Fruit fly (Drosophila melanogaster) whole organism, wandering third instar larva: Measurements from ENCODE around the gene CG13737.

Experiments
- Abd-B ChIP-seq: fragments of >200 bp; optimal IDR thresholded peaks from 2 replicates; lab custom pipeline; 2017; ENCODE audit warnings: missing biosample characterization, missing genetic modification characterization
- CrebA ChIP-seq: fragments of 200-800 bp; sonication (Bioruptor generic); optimal IDR thresholded peaks from 2 replicates; lab custom pipeline; 2016; ENCODE audit warnings: missing biosample characterization, mild to moderate bottlenecking, missing genetic modification characterization, borderline replicate concordance
- Dfd ChIP-seq: fragments of >200 bp; optimal IDR thresholded peaks from 2 replicates; lab custom pipeline; 2017; ENCODE audit warnings: missing biosample characterization, missing genetic modification characterization
- GATAd ChIP-seq: sonication (Bioruptor generic); optimal IDR thresholded peaks from 2 replicates; lab custom pipeline; 2016; ENCODE audit warnings: missing biosample characterization, missing genetic modification characterization
- Hr78 ChIP-seq: fragments of >200 bp; optimal IDR thresholded peaks from 2 replicates; lab custom pipeline; 2017; ENCODE audit warnings: missing biosample characterization, missing genetic modification characterization
- Hr83 ChIP-seq: fragments of 200-300 bp; sonication (Bioruptor generic); optimal IDR thresholded peaks from 2 replicates; lab custom pipeline; 2016; ENCODE audit warnings: missing biosample characterization, mild to moderate bottlenecking, missing genetic modification characterization, moderate library complexity; ENCODE audit not compliant: poor library complexity, severe bottlenecking
- Mio ChIP-seq: sonication (Bioruptor generic); optimal IDR thresholded peaks from 2 replicates; lab custom pipeline; 2016; ENCODE audit warnings: missing biosample characterization, missing genetic modification characterization
- Myc ChIP-seq: fragments of >200 bp; optimal IDR thresholded peaks from 2 replicates; lab custom pipeline; 2017
- N ChIP-seq: fragments of >200 bp; optimal IDR thresholded peaks from 2 replicates; lab custom pipeline; 2018; ENCODE audit warnings: missing biosample characterization, missing external identifiers, missing genetic modification characterization
- OdsH ChIP-seq: fragments of 200-800 bp; sonication (Bioruptor generic); optimal IDR thresholded peaks from 2 replicates; lab custom pipeline; 2016; ENCODE audit warnings: missing biosample characterization, mild to moderate bottlenecking, missing genetic modification characterization
- Rel ChIP-seq, 2 experiments: fragments of 200-800 bp; sonication (Bioruptor generic) in 1 of 2; optimal IDR thresholded peaks; 2 replicates in 1 of 2; 3 replicates in 1 of 2; lab custom pipeline; 2016 to 2019; ENCODE audit warnings: mild to moderate bottlenecking in 2 of 2, missing biosample characterization in 2 of 2, missing genetic modification characterization in 2 of 2, moderate library complexity in 1 of 2
- Sp1 ChIP-seq: fragments of 200-800 bp; sonication (Bioruptor generic); optimal IDR thresholded peaks from 3 replicates; lab custom pipeline; 2019; ENCODE audit warnings: missing biosample characterization, mild to moderate bottlenecking, missing genetic modification characterization, moderate library complexity
- Vsx2 ChIP-seq: fragments of 200-300, 225-300 bp; sonication (Bioruptor generic); optimal IDR thresholded peaks from 2 replicates; lab custom pipeline; 2018; ENCODE audit warnings: missing biosample characterization, missing genetic modification characterization; ENCODE audit not compliant: partially characterized antibody
- br ChIP-seq: fragments of 200-800 bp; sonication (Bioruptor generic); optimal IDR thresholded peaks from 2 replicates; lab custom pipeline; 2016; ENCODE audit warnings: missing biosample characterization, missing genetic modification characterization
- brk ChIP-seq: fragments of 200-800 bp; sonication (Bioruptor generic); optimal IDR thresholded peaks from 2 replicates; lab custom pipeline; 2016; ENCODE audit warnings: missing biosample characterization, mild to moderate bottlenecking, missing genetic modification characterization
- dl ChIP-seq, 2 experiments: fragments of 175-275, 200-275 bp in 1 of 2; fragments of 200-275 bp in 1 of 2; sonication (Bioruptor generic); optimal IDR thresholded peaks; lab custom pipeline; 2018; ENCODE audit warnings: mild to moderate bottlenecking in 2 of 2, missing biosample characterization in 2 of 2, missing genetic modification characterization in 2 of 2, moderate library complexity in 2 of 2; ENCODE audit not compliant: partially characterized antibody in 2 of 2, insufficient read depth in 1 of 2
- dmrt93B ChIP-seq: fragments of 200-800 bp; sonication (Bioruptor generic); optimal IDR thresholded peaks from 2 replicates; lab custom pipeline; 2018; ENCODE audit warnings: missing biosample characterization, mild to moderate bottlenecking, missing genetic modification characterization
- dsf ChIP-seq: sonication (Bioruptor generic); optimal IDR thresholded peaks from 2 replicates; lab custom pipeline; 2016; ENCODE audit warnings: missing biosample characterization, missing genetic modification characterization, borderline replicate concordance
- ey ChIP-seq: fragments of 200-800 bp; sonication (Bioruptor generic); optimal IDR thresholded peaks from 2 replicates; lab custom pipeline; 2016; ENCODE audit warnings: missing biosample characterization, missing genetic modification characterization
- foxo ChIP-seq, 2 experiments: fragments of 200-800 bp; sonication (Bioruptor generic); optimal IDR thresholded peaks; 2 replicates in 1 of 2; 3 replicates in 1 of 2; lab custom pipeline; 2016 to 2017; ENCODE audit warnings: missing biosample characterization in 2 of 2, missing genetic modification characterization in 2 of 2
- fru ChIP-seq: fragments of 200-800 bp; sonication (Bioruptor generic); optimal IDR thresholded peaks from 3 replicates; lab custom pipeline; 2016; ENCODE audit warnings: missing biosample characterization, mild to moderate bottlenecking, missing genetic modification characterization
- h ChIP-seq: fragments of 200-800 bp; sonication (Bioruptor generic); optimal IDR thresholded peaks from 3 replicates; lab custom pipeline; 2016; ENCODE audit warnings: missing biosample characterization, mild to moderate bottlenecking, missing genetic modification characterization
- lola ChIP-seq: fragments of >200 bp; optimal IDR thresholded peaks from 2 replicates; lab custom pipeline; 2017; ENCODE audit warnings: missing biosample characterization, missing genetic modification characterization
- pan ChIP-seq: fragments of >200 bp; optimal IDR thresholded peaks from 2 replicates; lab custom pipeline; 2017
- rgr ChIP-seq: fragments of 200-800 bp; sonication (Bioruptor generic); optimal IDR thresholded peaks from 3 replicates; lab custom pipeline; 2016; ENCODE audit warnings: missing biosample characterization, mild to moderate bottlenecking, missing genetic modification characterization
- sage ChIP-seq: fragments of 200-800 bp; sonication (Bioruptor generic); optimal IDR thresholded peaks from 2 replicates; lab custom pipeline; 2016; ENCODE audit warnings: missing biosample characterization, mild to moderate bottlenecking, missing genetic modification characterization
- woc ChIP-seq: sonication (Bioruptor generic); optimal IDR thresholded peaks from 2 replicates; lab custom pipeline; 2016; ENCODE audit warnings: missing biosample characterization, mild to moderate bottlenecking, missing genetic modification characterization

The CG13737 gene

DNA sequence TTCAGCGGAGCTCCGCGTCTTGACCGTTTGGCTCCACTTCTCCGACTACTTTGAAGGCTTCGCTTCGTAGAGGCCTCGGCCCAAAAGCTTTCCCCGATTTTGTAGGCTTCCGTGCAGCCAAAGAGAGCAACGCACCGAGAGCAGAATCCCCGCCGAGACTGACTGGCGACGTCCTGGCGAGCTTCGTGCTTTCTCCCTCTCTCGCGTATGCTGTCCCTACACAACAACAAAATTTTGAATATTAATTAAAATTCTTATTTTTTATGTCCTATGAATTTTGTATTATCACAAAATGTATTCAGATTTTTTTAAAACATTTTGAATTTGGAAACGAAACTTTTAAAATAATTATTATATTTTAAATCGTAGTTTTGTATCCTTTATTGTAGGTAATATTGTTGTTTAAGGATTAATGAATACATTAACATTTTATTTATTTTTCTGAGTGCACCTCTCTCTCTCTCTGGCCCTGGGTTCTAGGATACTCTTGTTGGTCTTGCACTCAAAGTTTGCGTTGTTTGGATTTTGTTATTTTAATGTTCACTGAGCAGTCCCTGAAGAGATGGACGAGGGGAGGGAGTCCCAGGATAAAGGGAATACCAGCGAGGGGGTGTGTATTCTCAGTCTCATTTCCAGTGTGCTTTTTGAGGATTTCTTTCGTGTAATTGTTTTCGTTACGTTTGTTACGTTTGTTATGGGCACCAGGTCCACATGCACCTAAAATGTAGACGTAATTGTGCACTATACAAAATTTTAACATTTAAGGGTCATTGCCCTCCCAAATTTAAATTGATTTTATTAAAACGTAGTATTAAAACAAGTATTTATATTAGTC lies 24.6 kb downstream of the CG13737 start, which contains the start of gene dysc:
dysc (minus strand) TSS at position 51 of the 835 bp plus-strand sequence.
- TF ChIP-seq lola (GFP tag; lab: Kevin White, UChicago) (no peak), Sp1 (GFP tag; lab: Kevin White, UChicago) (peak; percentile 11), Rel (GFP tag; optimal IDR thresholded peaks at IDR 0.05; lab: Kevin White, UChicago) (no peak), Rel (tag; optimal IDR thresholded peaks at IDR 0.05; lab: Kevin White, UChicago) (no peak), foxo (GFP tag; optimal IDR thresholded peaks at IDR 0.05; lab: Kevin White, UChicago) (no peak), CrebA (GFP tag; lab: Kevin White, UChicago) (no peak), Vsx2 (GFP tag; lab: Kevin White, UChicago) (no peak)

DNA sequence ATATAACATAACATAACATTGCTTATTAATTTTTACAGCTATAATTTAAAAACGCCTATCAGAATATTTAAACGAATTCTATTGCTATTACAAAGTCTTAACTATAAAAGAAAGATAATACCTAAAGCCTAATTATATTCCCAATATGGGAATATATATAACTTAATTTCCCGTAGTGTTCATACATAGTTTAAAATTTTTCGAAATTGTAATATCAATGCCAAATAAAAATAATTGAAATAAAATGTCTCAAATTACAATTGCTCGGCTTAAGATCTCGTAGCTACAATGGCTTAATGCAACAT lies 25.2 kb downstream of the CG13737 start:
- TF ChIP-seq h (GFP tag; lab: Kevin White, UChicago) (no peak), Abd-B (GFP tag; lab: Kevin White, UChicago) (no peak), sage (GFP tag; lab: Kevin White, UChicago) (no peak), dmrt93B (GFP tag; lab: Kevin White, UChicago) (no peak), woc (GFP tag; lab: Kevin White, UChicago) (no peak), brk (GFP tag; lab: Kevin White, UChicago) (no peak), Hr83 (GFP tag; lab: Kevin White, UChicago) (no peak), fru (GFP tag; lab: Kevin White, UChicago) (no peak), Mio (no peak), Hr78 (GFP tag; lab: Kevin White, UChicago) (no peak), pan (lab: Kevin White, UChicago) (no peak)

DNA sequence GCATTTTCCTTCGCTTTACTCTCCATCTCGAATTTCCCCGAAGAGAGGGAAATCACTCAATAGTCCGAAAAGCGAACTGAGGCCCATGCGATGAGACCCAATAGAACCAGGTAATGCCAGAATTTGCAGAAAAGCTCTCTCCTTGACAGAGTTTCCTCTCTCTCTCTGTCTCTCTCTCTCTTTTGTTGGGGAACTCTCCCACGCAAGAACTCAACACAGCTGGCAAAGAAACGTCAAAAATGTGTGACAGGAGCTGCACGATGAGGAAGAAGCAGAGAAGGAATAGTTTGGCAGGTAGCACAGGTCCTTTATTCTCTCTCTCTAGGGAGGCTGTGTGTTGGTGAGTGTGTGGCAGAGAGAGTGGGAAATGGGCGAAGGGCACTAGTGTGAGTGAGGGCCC lies 25.6 kb downstream of the CG13737 start:
- peak in 1 of 2 experiments; percentile 7 for TF ChIP-seq dl (GFP tag; optimal IDR thresholded peaks at IDR 0.05; lab: Kevin White, UChicago; ENCODE audit: insufficient read depth in 1 of 2, partially characterized antibody in 2 of 2)
- TF ChIP-seq N (GFP tag; lab: Kevin White, UChicago): no peak

DNA sequence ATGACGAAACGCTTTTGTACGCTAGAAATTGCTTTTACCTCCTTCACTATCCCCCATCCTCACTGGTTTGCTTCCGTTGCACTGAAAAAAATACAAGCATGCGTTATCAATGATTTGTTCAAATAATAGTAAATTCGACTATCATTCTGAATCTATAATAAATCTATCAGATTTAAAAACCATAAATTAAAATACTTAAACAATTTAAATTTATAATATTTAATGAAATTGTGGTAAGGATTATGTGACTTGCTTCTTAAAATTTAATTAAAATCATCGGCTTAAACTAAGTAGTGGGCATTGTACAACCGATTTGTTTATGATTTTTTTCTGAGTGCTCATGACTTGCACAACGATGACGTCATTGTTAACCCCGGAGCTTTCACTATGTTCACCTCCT lies 26.7 kb downstream of the CG13737 start:
- no peak for TF ChIP-seq Myc (lab: Kevin White, UChicago)
- no peak for TF ChIP-seq lola (GFP tag; lab: Kevin White, UChicago)
- no peak for TF ChIP-seq br (GFP tag; lab: Kevin White, UChicago)
- no peak for TF ChIP-seq dsf
- TF ChIP-seq Abd-B (GFP tag; lab: Kevin White, UChicago): no peak
- no peak for TF ChIP-seq CrebA (GFP tag; lab: Kevin White, UChicago)
- TF ChIP-seq Dfd: no peak

DNA sequence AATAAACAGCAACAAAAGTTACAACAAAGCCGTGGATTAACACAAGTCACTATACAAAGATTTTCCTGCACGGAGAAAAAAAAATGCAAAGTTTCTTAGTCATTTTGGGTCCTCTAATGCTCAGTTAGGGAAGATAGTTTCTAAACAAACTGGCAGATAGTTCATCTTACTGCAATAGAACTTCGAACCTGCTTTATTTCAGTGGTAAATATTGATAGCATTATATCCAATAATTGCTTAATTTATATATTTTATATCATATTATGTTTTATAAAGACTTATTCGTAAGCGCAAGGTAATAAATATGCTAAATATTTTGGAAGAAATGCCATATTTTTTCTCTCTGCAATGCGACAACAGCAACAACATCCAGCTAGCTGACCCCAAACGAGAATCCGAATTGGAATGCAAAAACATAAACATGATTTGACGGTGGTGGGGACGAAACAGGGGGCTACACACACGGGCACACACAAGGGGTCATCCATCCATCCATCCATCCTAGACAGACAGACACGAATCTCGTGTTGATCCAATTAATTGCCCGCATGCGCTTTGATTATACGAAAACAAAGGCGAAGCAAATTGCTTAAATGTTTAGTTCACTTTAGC lies 33.0 kb downstream of the CG13737 start:
- TF ChIP-seq Vsx2 (GFP tag; lab: Kevin White, UChicago) (no peak), ey (no peak)
- TF ChIP-seq, all 38 proteins: peak for 0

DNA sequence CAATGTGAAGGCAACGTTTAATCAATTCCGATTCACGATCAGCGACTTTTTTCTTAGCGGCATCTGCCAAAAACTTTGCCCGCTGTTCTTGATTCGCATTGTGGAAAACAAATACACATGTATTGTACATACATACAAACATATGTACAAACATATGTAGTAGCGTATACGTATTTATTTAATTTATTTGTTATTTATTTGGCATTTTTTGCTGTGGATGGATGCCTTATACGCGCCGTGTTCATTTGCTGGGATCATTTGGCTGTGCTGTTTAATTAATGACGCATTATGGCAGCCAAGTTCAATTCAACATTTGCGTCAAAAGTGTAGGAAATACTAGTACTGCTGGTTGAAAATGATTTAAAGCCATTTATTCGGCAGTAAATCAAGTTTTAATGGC lies 34.0 kb downstream of the CG13737 start:
- TF ChIP-seq OdsH (no peak), rgr (GFP tag; lab: Kevin White, UChicago) (peak; percentile 36)

DNA sequence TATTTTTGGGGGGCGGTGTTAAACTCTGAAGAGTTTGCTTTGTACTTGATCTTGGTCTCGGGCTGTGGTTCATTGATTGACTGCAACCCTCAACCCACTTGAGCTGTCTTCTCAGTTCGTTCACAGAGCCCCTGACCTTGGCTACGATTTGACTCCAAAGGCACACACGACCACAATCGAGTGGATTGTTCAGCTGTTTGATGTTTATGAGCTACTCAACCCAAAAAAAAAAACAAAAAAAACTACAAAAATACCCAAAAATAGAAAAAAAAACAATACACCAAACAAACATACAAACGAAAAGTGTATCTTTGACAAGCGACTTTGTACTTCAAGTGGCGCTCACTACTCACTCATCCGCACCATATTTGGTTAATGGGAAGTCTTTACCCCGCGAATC lies 35.8 kb downstream of the CG13737 start:
- TF ChIP-seq Myc (lab: Kevin White, UChicago) (no peak), Rel (GFP tag; optimal IDR thresholded peaks at IDR 0.05; lab: Kevin White, UChicago) (no peak), Rel (tag; optimal IDR thresholded peaks at IDR 0.05; lab: Kevin White, UChicago) (no peak), Hr78 (GFP tag; lab: Kevin White, UChicago) (no peak), CrebA (GFP tag; lab: Kevin White, UChicago) (no peak), OdsH (no peak), Hr83 (GFP tag; lab: Kevin White, UChicago) (no peak), Vsx2 (GFP tag; lab: Kevin White, UChicago) (no peak), GATAd (no peak), Mio (no peak), pan (lab: Kevin White, UChicago) (no peak)
- TF ChIP-seq, all 38 proteins: peak for 0
